Fruit fly (Drosophila melanogaster) whole organism, embryonic: ENCODE results near the gene Chrac-14.

Experiments used
- Adf1 ChIP-seq: fragments of 200-800 bp; sonication (Bioruptor generic); IDR thresholded peaks from 2 replicates; pipeline ENCODE4 v1.3.6; 2022; ENCODE audit warnings: missing biosample characterization, missing genetic modification characterization
- Atf6 ChIP-seq: fragments of 200-800 bp; sonication (Bioruptor generic); IDR thresholded peaks from 2 replicates; pipeline ENCODE4 v1.3.6; 2022; ENCODE audit warnings: missing biosample characterization, missing genetic modification characterization
- CG11560 ChIP-seq: fragments of 200-800 bp; sonication (Bioruptor generic); IDR thresholded peaks from 3 replicates; pipeline ENCODE4 v1.3.6; 2022; ENCODE audit warnings: missing biosample characterization, missing genetic modification characterization
- CG33557 ChIP-seq: fragments of 200-800 bp; sonication (Bioruptor generic); optimal IDR thresholded peaks from 2 replicates; lab custom pipeline; 2019; ENCODE audit warnings: missing biosample characterization, mild to moderate bottlenecking, missing genetic modification characterization, moderate library complexity
- CG4328 ChIP-seq: fragments of 200-800 bp; sonication (Bioruptor generic); optimal IDR thresholded peaks from 3 replicates; lab custom pipeline; 2017; ENCODE audit warnings: missing biosample characterization, missing genetic modification reagents, missing genetic modification characterization
- CG7928 ChIP-seq: fragments of 200-800 bp; sonication (Bioruptor generic); optimal IDR thresholded peaks from 2 replicates; lab custom pipeline; 2017; ENCODE audit warnings: missing biosample characterization, mild to moderate bottlenecking, missing genetic modification characterization
- CG8478 ChIP-seq: fragments of >200 bp; optimal IDR thresholded peaks from 2 replicates; lab custom pipeline; 2018
- Drgx ChIP-seq: fragments of 200-800 bp; sonication (Bioruptor generic); IDR thresholded peaks from 2 replicates; pipeline ENCODE4 v1.3.6; 2022; ENCODE audit warnings: missing biosample characterization, missing genetic modification characterization
- HmgD ChIP-seq: fragments of 200-800 bp; sonication (Bioruptor generic); optimal IDR thresholded peaks from 3 replicates; lab custom pipeline; 2016; ENCODE audit warnings: missing biosample characterization, missing genetic modification characterization
- psq ChIP-seq: fragments of 200-800 bp; sonication (Bioruptor generic); optimal IDR thresholded peaks from 2 replicates; lab custom pipeline; 2017; ENCODE audit warnings: missing biosample characterization, missing genetic modification characterization
- sim ChIP-seq: fragments of 200-800 bp; sonication (Bioruptor generic); IDR thresholded peaks from 2 replicates; pipeline ENCODE4 v1.3.6; 2022; ENCODE audit warnings: missing biosample characterization, missing genetic modification characterization
- ttk ChIP-seq: fragments of 200-800 bp; sonication (Bioruptor generic); IDR thresholded peaks from 2 replicates; pipeline ENCODE4 v2.1.2; 2022; ENCODE audit warnings: missing biosample characterization, missing genetic modification characterization

- TF ChIP-seq Adf1: no peak
- no peak for TF ChIP-seq ttk (GFP tag; lab: Robert Waterston, UW)
- no peak for TF ChIP-seq CG7928 (GFP tag; lab: Kevin White, UChicago)
- TF ChIP-seq Drgx (GFP tag; lab: Robert Waterston, UW): no peak
- no peak for TF ChIP-seq CG33557 (GFP tag; lab: Kevin White, UChicago)
- peak; percentile 96 for TF ChIP-seq CG11560
- TF ChIP-seq psq (GFP tag; lab: Kevin White, UChicago): no peak
- TF ChIP-seq CG4328 (GFP tag; lab: Kevin White, UChicago): no peak
- TF ChIP-seq HmgD: peak; percentile 84
- no peak for TF ChIP-seq sim (GFP tag; lab: Robert Waterston, UW)
- TF ChIP-seq CG8478 (lab: Kevin White, UChicago): peak; percentile 87
- no peak for TF ChIP-seq Atf6 (GFP tag; lab: Robert Waterston, UW)
Observed at dm6 chr2L:8477971-8478370, 40.8 kb downstream of the Chrac-14 start.
